Fruit fly (Drosophila melanogaster): ENCODE measurements around the gene CG1544.

CG1544 gene

DNA sequence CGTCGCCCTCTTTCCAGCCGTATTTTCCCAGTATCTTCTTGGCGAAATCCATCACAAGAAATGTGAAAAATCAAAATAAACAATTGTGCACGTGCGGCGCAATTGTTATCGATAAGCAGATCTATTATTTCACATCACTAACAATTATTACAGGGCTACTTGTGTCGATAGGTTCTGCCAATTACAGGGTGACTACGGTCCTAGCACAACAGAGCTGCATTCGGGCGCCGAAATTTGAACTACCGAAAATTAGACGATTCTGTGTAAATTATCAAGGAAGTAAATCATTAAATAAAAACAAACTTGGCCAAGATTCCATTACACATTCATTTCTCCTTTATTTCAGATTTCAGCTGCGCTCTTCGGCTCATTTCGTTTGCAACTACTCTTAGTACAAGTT, 19.1 kb downstream of the CG1544 start, which contains the start of gene CG15561 (continued):
- TF ChIP-seq CG3838 (GFP tag; optimal IDR thresholded peaks at IDR 0.05) (no peak), CG10209 (GFP tag; optimal IDR thresholded peaks at IDR 0.05) (peak; percentile 44), Gug (GFP tag; IDR thresholded peaks at IDR 0.05) (no peak), Hmr (GFP tag; optimal IDR thresholded peaks at IDR 0.05) (peak; percentile 67), Myb (GFP tag; optimal IDR thresholded peaks at IDR 0.05) (peak; percentile 56), CG7786 (GFP tag; optimal IDR thresholded peaks at IDR 0.05) (peak; percentile 32), CG18619 (GFP tag; optimal IDR thresholded peaks at IDR 0.05) (peak; percentile 23), Mrtf (GFP tag; IDR thresholded peaks at IDR 0.05) (no peak), CG7928 (GFP tag; optimal IDR thresholded peaks at IDR 0.05) (peak; percentile 69), pros (GFP tag; optimal IDR thresholded peaks at IDR 0.05) (no peak), jumu (GFP tag; optimal IDR thresholded peaks at IDR 0.05) (peak; percentile 45), tio (GFP tag; optimal IDR thresholded peaks at IDR 0.05) (no peak), aop (GFP tag; IDR thresholded peaks at IDR 0.05) (no peak), pum (GFP tag; optimal IDR thresholded peaks at IDR 0.05) (peak; percentile 35), fd64A (GFP tag; optimal IDR thresholded peaks at IDR 0.05) (peak; percentile 60), Hr51 (GFP tag; optimal IDR thresholded peaks at IDR 0.05) (peak in 1 of 2 experiments; percentile 37), pzg (GFP tag; optimal IDR thresholded peaks at IDR 0.05) (peak; percentile 96), Adf1 (GFP tag; IDR thresholded peaks at IDR 0.05) (no peak), chm (GFP tag; IDR thresholded peaks at IDR 0.05) (no peak), CG12659 (GFP tag; optimal IDR thresholded peaks at IDR 0.05) (peak; percentile 61), TFAM (GFP tag; optimal IDR thresholded peaks at IDR 0.05) (no peak), ems (GFP tag; optimal IDR thresholded peaks at IDR 0.05) (peak; percentile 18), CkIIα-i1 (GFP tag; IDR thresholded peaks at IDR 0.05) (no peak), stwl (tag; optimal IDR thresholded peaks at IDR 0.05) (peak; percentile 81), bab2 (GFP tag; optimal IDR thresholded peaks at IDR 0.05) (peak; percentile 23), insv (GFP tag; optimal IDR thresholded peaks at IDR 0.05) (peak in 1 of 2 experiments; percentile 31), CG12071 (GFP tag; optimal IDR thresholded peaks at IDR 0.05) (peak; percentile 41), CG6791 (GFP tag; IDR thresholded peaks at IDR 0.05; ENCODE audit: partially characterized antibody) (no peak), CG1529 (GFP tag; optimal IDR thresholded peaks at IDR 0.05) (peak; percentile 34), p53 (GFP tag; optimal IDR thresholded peaks at IDR 0.05) (no peak), CG15479 (GFP tag; optimal IDR thresholded peaks at IDR 0.05) (peak; percentile 97), Oaz (GFP tag; IDR thresholded peaks at IDR 0.05) (no peak), Lhr (GFP tag; optimal IDR thresholded peaks at IDR 0.05) (peak; percentile 45), sens (GFP tag) (peak; percentile 82), CG18011 (GFP tag; optimal IDR thresholded peaks at IDR 0.05) (peak; percentile 0), Ada2b (GFP tag; IDR thresholded peaks at IDR 0.05) (no peak), CG2116 (GFP tag; optimal IDR thresholded peaks at IDR 0.05) (peak; percentile 99), CG17186 (GFP tag; optimal IDR thresholded peaks at IDR 0.05) (peak; percentile 98), CG1233 (GFP tag; optimal IDR thresholded peaks at IDR 0.05) (peak; percentile 49), Dfd (GFP tag; optimal IDR thresholded peaks at IDR 0.05) (no peak), CG9727 (GFP tag; optimal IDR thresholded peaks at IDR 0.05) (peak; percentile 37), Dad (GFP tag; optimal IDR thresholded peaks at IDR 0.05) (peak; percentile 55), CG4404 (GFP tag; IDR thresholded peaks at IDR 0.05) (no peak), NfI (GFP tag; optimal IDR thresholded peaks at IDR 0.05) (peak; percentile 77), CG15514 (GFP tag; optimal IDR thresholded peaks at IDR 0.05) (peak; percentile 81), CG6683 (GFP tag; optimal IDR thresholded peaks at IDR 0.05) (no peak), Hsf (GFP tag; optimal IDR thresholded peaks at IDR 0.05) (peak; percentile 30), Camta (GFP tag; optimal IDR thresholded peaks at IDR 0.05) (peak; percentile 54), salm (tag; optimal IDR thresholded peaks at IDR 0.05) (peak; percentile 35), CG8924 (tag; optimal IDR thresholded peaks at IDR 0.05) (peak; percentile 22), CG10543 (GFP tag; optimal IDR thresholded peaks at IDR 0.05) (peak; percentile 52)
